Fruit fly (Drosophila melanogaster) whole organism, wandering third instar larva: ENCODE data around the gene CG8010.

Experiments used
- Dfd ChIP-seq: fragments of >200 bp; optimal IDR thresholded peaks from 2 replicates; lab custom pipeline; 2017; ENCODE audit warnings: missing biosample characterization, missing genetic modification characterization
- Dif ChIP-seq: fragments of 200-275, 200-300 bp; sonication (Bioruptor generic); optimal IDR thresholded peaks from 2 replicates; lab custom pipeline; 2018; ENCODE audit warnings: missing biosample characterization, missing genetic modification characterization; ENCODE audit not compliant: partially characterized antibody
- GATAd ChIP-seq: sonication (Bioruptor generic); optimal IDR thresholded peaks from 2 replicates; lab custom pipeline; 2016; ENCODE audit warnings: missing biosample characterization, missing genetic modification characterization
- Hnf4 ChIP-seq: fragments of 200-800 bp; sonication (Bioruptor generic); optimal IDR thresholded peaks from 2 replicates; lab custom pipeline; 2016; ENCODE audit warnings: missing biosample characterization, mild to moderate bottlenecking, missing genetic modification characterization
- foxo ChIP-seq, 2 experiments: fragments of 200-800 bp; sonication (Bioruptor generic); optimal IDR thresholded peaks; 2 replicates in 1 of 2; 3 replicates in 1 of 2; lab custom pipeline; 2016 to 2017; ENCODE audit warnings: missing biosample characterization in 2 of 2, missing genetic modification characterization in 2 of 2
- lola ChIP-seq: fragments of >200 bp; optimal IDR thresholded peaks from 2 replicates; lab custom pipeline; 2017; ENCODE audit warnings: missing biosample characterization, missing genetic modification characterization

dm6 chrX:19240230-19240839 lies 28.4 kb downstream of the CG8010 start:
- no peak for TF ChIP-seq Hnf4 (GFP tag; lab: Kevin White, UChicago)
- no peak for TF ChIP-seq Dfd
- no peak for TF ChIP-seq Dif (GFP tag; lab: Kevin White, UChicago)
- no peak for TF ChIP-seq GATAd (GFP tag; lab: Kevin White, UChicago)
- no peak for TF ChIP-seq lola (GFP tag; lab: Kevin White, UChicago)
- no peak for TF ChIP-seq foxo (GFP tag; optimal IDR thresholded peaks at IDR 0.05; lab: Kevin White, UChicago)
